Fruit fly (Drosophila melanogaster) whole organism, embryonic: Measurements from ENCODE around the gene CG32708.

Experiments used
- CG12744 ChIP-seq: fragments of 200-800 bp; sonication (Bioruptor generic); optimal IDR thresholded peaks from 2 replicates; lab custom pipeline; 2016; ENCODE audit warnings: missing biosample characterization, missing genetic modification characterization
- CG13775 ChIP-seq: fragments of 200-800 bp; sonication (Bioruptor generic); optimal IDR thresholded peaks from 3 replicates; lab custom pipeline; 2017; ENCODE audit warnings: missing biosample characterization, mild to moderate bottlenecking, missing genetic modification characterization
- CG16863 ChIP-seq: fragments of 200-800 bp; sonication (Bioruptor generic); optimal IDR thresholded peaks from 3 replicates; lab custom pipeline; 2016; ENCODE audit warnings: missing biosample characterization, missing genetic modification characterization
- CG2120 ChIP-seq: fragments of 200-800 bp; sonication (Bioruptor generic); optimal IDR thresholded peaks from 3 replicates; lab custom pipeline; 2016; ENCODE audit warnings: missing biosample characterization, missing genetic modification characterization
- CG4707 ChIP-seq: fragments of 200-800 bp; sonication (Bioruptor generic); optimal IDR thresholded peaks from 2 replicates; lab custom pipeline; 2018; ENCODE audit warnings: missing biosample characterization, mild to moderate bottlenecking, missing genetic modification characterization, moderate library complexity
- CrebB ChIP-seq: fragments of 200-800 bp; sonication (Bioruptor generic); optimal IDR thresholded peaks from 3 replicates; lab custom pipeline; 2018; ENCODE audit warnings: missing biosample characterization, mild to moderate bottlenecking, missing genetic modification characterization
- E2f2 ChIP-seq: fragments of 200-800 bp; sonication (Bioruptor generic); IDR thresholded peaks from 2 replicates; pipeline ENCODE4 v1.3.6; 2022; ENCODE audit warnings: missing biosample characterization, missing genetic modification characterization
- Med ChIP-seq: fragments of 200-800 bp; sonication (Bioruptor generic); peaks from one replicate; lab custom pipeline; 2016; ENCODE audit warnings: missing biosample characterization, missing genetic modification characterization, mild to moderate bottlenecking, inconsistent platforms, moderate library complexity
- YL-1 ChIP-seq: fragments of 200-800 bp; sonication (Bioruptor generic); optimal IDR thresholded peaks from 3 replicates; lab custom pipeline; 2017; ENCODE audit warnings: missing biosample characterization, mild to moderate bottlenecking, missing genetic modification characterization
- dati ChIP-seq: fragments of 200-800 bp; sonication (Bioruptor generic); IDR thresholded peaks from 2 replicates; pipeline ENCODE4 v1.3.6; 2022; ENCODE audit warnings: missing biosample characterization, missing genetic modification characterization
- dpn ChIP-seq, 2 experiments: fragments of 200-800 bp; sonication (Bioruptor generic); optimal IDR thresholded peaks; 3 replicates each; lab custom pipeline; 2016; ENCODE audit warnings: missing biosample characterization in 2 of 2, missing genetic modification characterization in 2 of 2
- pan ChIP-seq, 4 experiments: fragments of >200 bp in 3 of 4; fragments of 200-800 bp in 1 of 4; sonication (Bioruptor generic) in 1 of 4; optimal IDR thresholded peaks in 3 of 4; IDR thresholded peaks in 1 of 4; 2 replicates each; pipeline versions ENCODE4 v1.3.6 to Lab custom; 2017 to 2022; ENCODE audit warnings: missing biosample characterization in 2 of 4, missing genetic modification characterization in 2 of 4, mixed read lengths in 1 of 4
- sima ChIP-seq: fragments of 200-800 bp; sonication (Bioruptor generic); optimal IDR thresholded peaks from 2 replicates; lab custom pipeline; 2016; ENCODE audit warnings: missing biosample characterization, missing genetic modification characterization
- sr ChIP-seq: fragments of 200-800 bp; sonication (Bioruptor generic); IDR thresholded peaks from 3 replicates; pipeline ENCODE4 v1.3.6; 2022; ENCODE audit warnings: missing biosample characterization, missing genetic modification characterization

DNA sequence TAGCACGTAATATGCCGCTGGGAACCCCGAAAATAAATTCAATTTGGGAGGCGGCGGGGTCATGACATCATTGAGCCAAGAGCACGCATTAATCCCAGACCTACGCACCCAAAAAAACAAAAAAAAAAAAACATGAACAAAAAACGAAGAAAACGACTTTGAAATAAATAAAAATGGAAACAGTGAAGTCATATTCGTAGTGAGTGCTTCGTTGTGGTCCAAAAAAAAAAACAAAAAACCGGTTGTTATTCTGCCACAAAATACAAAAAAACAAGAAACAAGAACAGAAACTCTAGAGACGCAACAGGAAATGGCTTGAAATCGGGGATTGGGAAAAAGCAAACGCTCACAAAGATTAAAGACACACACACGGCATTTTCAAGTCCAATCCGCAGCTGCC, 8.2 kb upstream of the CG32708 start:
- no peak for TF ChIP-seq CG2120 (GFP tag; lab: Kevin White, UChicago)
- TF ChIP-seq CG13775 (GFP tag; lab: Kevin White, UChicago): no peak
- no peak for TF ChIP-seq pan (optimal IDR thresholded peaks at IDR 0.05; lab: Kevin White, UChicago)
- TF ChIP-seq pan (GFP tag; optimal IDR thresholded peaks at IDR 0.05 in 1 of 2, IDR thresholded peaks at IDR 0.05 in 1 of 2): no peak
- no peak for TF ChIP-seq E2f2 (GFP tag; lab: Robert Waterston, UW)
- TF ChIP-seq CG16863 (GFP tag; lab: Kevin White, UChicago): no peak
- TF ChIP-seq sima (GFP tag; lab: Kevin White, UChicago): no peak
- TF ChIP-seq CrebB: no peak
- TF ChIP-seq YL-1: no peak
- no peak for TF ChIP-seq CG4707
- no peak for TF ChIP-seq dati (GFP tag; lab: Robert Waterston, UW)
- TF ChIP-seq dpn (GFP tag; optimal IDR thresholded peaks at IDR 0.05; lab: Kevin White, UChicago): no peak
- TF ChIP-seq CG12744 (GFP tag; lab: Kevin White, UChicago): no peak
- no peak for TF ChIP-seq sr
- no peak for TF ChIP-seq Med (GFP tag; lab: Kevin White, UChicago)
